Fruit fly (Drosophila melanogaster) whole organism, embryonic: ENCODE data around the gene Grip75.
A peak's percentile ranks its signal among the peaks of the same experiment; 100 is the strongest.

Source experiments
- Awh ChIP-seq: fragments of 200-800 bp; sonication (Bioruptor generic); IDR thresholded peaks from 2 replicates; pipeline ENCODE4, ENCODE4 v1.3.6; 2022; ENCODE audit warnings: missing biosample characterization, missing genetic modification characterization
- Bgb ChIP-seq: fragments of 200-800 bp; sonication (Bioruptor generic); IDR thresholded peaks from 2 replicates; pipeline ENCODE4 v1.3.6; 2022; ENCODE audit warnings: missing biosample characterization, missing genetic modification characterization; ENCODE audit not compliant: partially characterized antibody
- CG10431 ChIP-seq: fragments of 200-800 bp; sonication (Bioruptor generic); optimal IDR thresholded peaks from 3 replicates; lab custom pipeline; 2018; ENCODE audit warnings: missing biosample characterization, mild to moderate bottlenecking, missing genetic modification characterization
- CG10543 ChIP-seq: fragments of 200-800 bp; sonication (Bioruptor generic); optimal IDR thresholded peaks from 3 replicates; lab custom pipeline; 2017; ENCODE audit warnings: missing biosample characterization, mild to moderate bottlenecking, missing genetic modification characterization, moderate library complexity
- CG11093 ChIP-seq: fragments of 200-800 bp; sonication (Bioruptor generic); IDR thresholded peaks from 3 replicates; pipeline ENCODE4 v1.3.6; 2022; ENCODE audit warnings: missing biosample characterization, missing genetic modification characterization
- CG11247 ChIP-seq: fragments of 200-800 bp; sonication (Bioruptor generic); IDR thresholded peaks from 2 replicates; pipeline ENCODE4 v1.3.6; 2022; ENCODE audit warnings: missing biosample characterization, missing genetic modification characterization
- CG11456 ChIP-seq: fragments of 200-800 bp; sonication (Bioruptor generic); IDR thresholded peaks from 3 replicates; pipeline ENCODE4 v1.3.6; 2022; ENCODE audit warnings: missing biosample characterization, missing genetic modification characterization
- CG11504 ChIP-seq: fragments of 200-800 bp; sonication (Bioruptor generic); optimal IDR thresholded peaks from 3 replicates; lab custom pipeline; 2019; ENCODE audit warnings: missing biosample characterization, mild to moderate bottlenecking, missing genetic modification characterization, moderate library complexity
- CG12299 ChIP-seq: fragments of 200-800 bp; sonication (Bioruptor generic); optimal IDR thresholded peaks from 2 replicates; lab custom pipeline; 2018; ENCODE audit warnings: missing biosample characterization, mild to moderate bottlenecking, missing genetic modification characterization
- CG14965 ChIP-seq: fragments of 200-800 bp; sonication (Bioruptor generic); optimal IDR thresholded peaks from 2 replicates; lab custom pipeline; 2016; ENCODE audit warnings: missing biosample characterization, missing genetic modification characterization, borderline replicate concordance
- CG15479 ChIP-seq: fragments of 200-800 bp; sonication (Bioruptor generic); optimal IDR thresholded peaks from 3 replicates; lab custom pipeline; 2019; ENCODE audit warnings: missing biosample characterization, mild to moderate bottlenecking, missing genetic modification characterization, moderate library complexity
- CG1603 ChIP-seq: fragments of 200-800 bp; sonication (Bioruptor generic); optimal IDR thresholded peaks from 2 replicates; lab custom pipeline; 2019; ENCODE audit warnings: missing biosample characterization, mild to moderate bottlenecking, missing genetic modification characterization, moderate library complexity
- CG17359 ChIP-seq: fragments of 200-800 bp; sonication (Bioruptor generic); optimal IDR thresholded peaks from 3 replicates; lab custom pipeline; 2018; ENCODE audit warnings: missing biosample characterization, mild to moderate bottlenecking, missing genetic modification characterization, moderate library complexity
- CG18476 ChIP-seq: fragments of 200-800 bp; sonication (Bioruptor generic); optimal IDR thresholded peaks from 2 replicates; lab custom pipeline; 2016; ENCODE audit warnings: missing biosample characterization, mild to moderate bottlenecking, missing genetic modification characterization
- CG2199 ChIP-seq: fragments of 200-800 bp; sonication (Bioruptor generic); IDR thresholded peaks from 3 replicates; pipeline ENCODE4 v1.3.6; 2022; ENCODE audit warnings: missing biosample characterization, missing genetic modification characterization
- CG2678 ChIP-seq: fragments of 200-800 bp; sonication (Bioruptor generic); optimal IDR thresholded peaks from 3 replicates; lab custom pipeline; 2019; ENCODE audit warnings: missing biosample characterization, mild to moderate bottlenecking, missing genetic modification characterization, moderate library complexity
- CG2712 ChIP-seq: fragments of 200-800 bp; optimal IDR thresholded peaks from 3 replicates; lab custom pipeline; 2019; ENCODE audit warnings: missing biosample characterization, mild to moderate bottlenecking, missing genetic modification characterization, moderate library complexity
- CG31388 ChIP-seq: fragments of 200-800 bp; sonication (Bioruptor generic); optimal IDR thresholded peaks from 2 replicates; lab custom pipeline; 2016; ENCODE audit warnings: missing biosample characterization, missing genetic modification characterization
- CG31441 ChIP-seq: fragments of 200-800 bp; sonication (Bioruptor generic); IDR thresholded peaks from 2 replicates; pipeline ENCODE4 v1.3.6; 2022; ENCODE audit warnings: missing biosample characterization, missing genetic modification characterization
- CG3995 ChIP-seq: fragments of 200-800 bp; sonication (Bioruptor generic); optimal IDR thresholded peaks from 3 replicates; lab custom pipeline; 2016; ENCODE audit warnings: missing biosample characterization, missing genetic modification characterization
- CG6254 ChIP-seq: fragments of 200-800 bp; sonication (Bioruptor generic); optimal IDR thresholded peaks from 3 replicates; lab custom pipeline; 2017; ENCODE audit warnings: mild to moderate bottlenecking, missing biosample characterization, missing genetic modification reagents, missing genetic modification characterization
- CG6654 ChIP-seq: fragments of 200-800 bp; sonication (Bioruptor generic); optimal IDR thresholded peaks from 2 replicates; lab custom pipeline; 2017; ENCODE audit warnings: missing biosample characterization, mild to moderate bottlenecking, missing genetic modification characterization
- CG7745 ChIP-seq: fragments of 200-800 bp; sonication (Bioruptor generic); optimal IDR thresholded peaks from 2 replicates; lab custom pipeline; 2018; ENCODE audit warnings: missing biosample characterization, mild to moderate bottlenecking, missing genetic modification characterization, moderate library complexity
- Dek ChIP-seq: fragments of 200-800 bp; sonication (Bioruptor generic); optimal IDR thresholded peaks from 3 replicates; lab custom pipeline; 2019; ENCODE audit warnings: missing biosample characterization, mild to moderate bottlenecking, missing genetic modification characterization, moderate library complexity
- Dfd ChIP-seq, 2 experiments: fragments of >200 bp; optimal IDR thresholded peaks; 2 replicates each; lab custom pipeline; 2017; ENCODE audit warnings: missing biosample characterization in 2 of 2, missing genetic modification characterization in 2 of 2
- Doc3 ChIP-seq: fragments of 200-800 bp; sonication (Bioruptor generic); IDR thresholded peaks from 3 replicates; pipeline ENCODE4 v1.3.6; 2022; ENCODE audit warnings: missing biosample characterization, missing genetic modification characterization; ENCODE audit not compliant: partially characterized antibody
- Elba2 ChIP-seq: fragments of 200-800 bp; sonication (Bioruptor generic); optimal IDR thresholded peaks from 3 replicates; lab custom pipeline; 2016; ENCODE audit warnings: missing biosample characterization, missing genetic modification characterization
- Ets65A ChIP-seq: fragments of 200-800 bp; sonication (Bioruptor generic); peaks from one replicate; lab custom pipeline; 2016; ENCODE audit warnings: missing biosample characterization, missing genetic modification characterization
- Fer3 ChIP-seq: fragments of 200-800 bp; sonication (Bioruptor generic); optimal IDR thresholded peaks from 2 replicates; lab custom pipeline; 2018; ENCODE audit warnings: missing biosample characterization, mild to moderate bottlenecking, missing genetic modification characterization, moderate library complexity
- Hr78 ChIP-seq, 2 experiments: fragments of 200-800 bp in 1 of 2; fragments of >200 bp in 1 of 2; sonication (Bioruptor generic) in 1 of 2; optimal IDR thresholded peaks; 2 replicates each; lab custom pipeline; 2017 to 2019; ENCODE audit warnings: missing biosample characterization in 2 of 2, missing genetic modification characterization in 2 of 2, mild to moderate bottlenecking in 1 of 2, moderate library complexity in 1 of 2
- Kr ChIP-seq: fragments of 200-800 bp; sonication (Bioruptor generic); optimal IDR thresholded peaks from 2 replicates; lab custom pipeline; 2017; ENCODE audit warnings: missing biosample characterization, mild to moderate bottlenecking, missing genetic modification characterization
- Mrtf ChIP-seq: fragments of 200-800 bp; sonication (Bioruptor generic); IDR thresholded peaks from 3 replicates; pipeline ENCODE4 v1.3.6; 2022; ENCODE audit warnings: missing biosample characterization, missing genetic modification characterization
- NK7.1 ChIP-seq: fragments of 200-800 bp; sonication (Bioruptor generic); optimal IDR thresholded peaks from 3 replicates; lab custom pipeline; 2016; ENCODE audit warnings: missing biosample characterization, missing genetic modification characterization
- Pdp1 ChIP-seq, 2 experiments: fragments of 200-800 bp; sonication (Bioruptor generic); optimal IDR thresholded peaks; 3 replicates each; lab custom pipeline; 2016; ENCODE audit warnings: missing biosample characterization in 2 of 2, missing genetic modification characterization in 2 of 2, mild to moderate bottlenecking in 1 of 2, moderate library complexity in 1 of 2
- Rx ChIP-seq: fragments of 200-800 bp; sonication (Bioruptor generic); IDR thresholded peaks from 2 replicates; pipeline ENCODE4 v1.3.6; 2022; ENCODE audit warnings: missing biosample characterization, missing genetic modification characterization
- Ssrp ChIP-seq: fragments of 200-800 bp; sonication (Bioruptor generic); optimal IDR thresholded peaks from 2 replicates; lab custom pipeline; 2018; ENCODE audit warnings: missing biosample characterization, mild to moderate bottlenecking, missing genetic modification characterization, moderate library complexity
- Taf1 ChIP-seq: fragments of 200-800 bp; sonication (Bioruptor generic); IDR thresholded peaks from 2 replicates; pipeline ENCODE4 v1.3.6; 2022; ENCODE audit warnings: missing biosample characterization, missing genetic modification characterization
- ap ChIP-seq: fragments of 200-800 bp; sonication (Bioruptor generic); IDR thresholded peaks from 2 replicates; pipeline ENCODE4 v1.3.6; 2022; ENCODE audit warnings: missing biosample characterization, missing genetic modification characterization
- chinmo ChIP-seq: fragments of 200-800 bp; sonication (Bioruptor generic); IDR thresholded peaks from 4 replicates; pipeline ENCODE4 v1.3.6; 2022; ENCODE audit warnings: missing biosample characterization, missing genetic modification characterization; ENCODE audit not compliant: partially characterized antibody
- cwo ChIP-seq: fragments of 200-800 bp; sonication (Bioruptor generic); optimal IDR thresholded peaks from 3 replicates; lab custom pipeline; 2017; ENCODE audit warnings: missing biosample characterization, missing genetic modification characterization, mild to moderate bottlenecking, moderate library complexity, missing genetic modification reagents
- ftz-f1 ChIP-seq: fragments of 200-800 bp; sonication (Bioruptor generic); optimal IDR thresholded peaks from 2 replicates; lab custom pipeline; 2016; ENCODE audit warnings: missing biosample characterization, missing genetic modification characterization
- mld ChIP-seq: fragments of 200-800 bp; sonication (Bioruptor generic); IDR thresholded peaks from 3 replicates; pipeline ENCODE4 v1.3.6; 2022; ENCODE audit warnings: missing biosample characterization, missing genetic modification characterization; ENCODE audit not compliant: partially characterized antibody
- p53 ChIP-seq: fragments of 200-800 bp; sonication (Bioruptor generic); optimal IDR thresholded peaks from 2 replicates; lab custom pipeline; 2016; ENCODE audit warnings: missing biosample characterization, missing genetic modification characterization
- pho ChIP-seq: fragments of 200-800 bp; sonication (Bioruptor generic); optimal IDR thresholded peaks from 2 replicates; lab custom pipeline; 2016; ENCODE audit warnings: missing biosample characterization, missing genetic modification characterization
- psq ChIP-seq: fragments of 200-800 bp; sonication (Bioruptor generic); optimal IDR thresholded peaks from 2 replicates; lab custom pipeline; 2017; ENCODE audit warnings: missing biosample characterization, missing genetic modification characterization
- row ChIP-seq: fragments of 200-800 bp; sonication (Bioruptor generic); IDR thresholded peaks from 3 replicates; pipeline ENCODE4 v1.3.6; 2022; ENCODE audit warnings: missing biosample characterization, missing genetic modification characterization
- schlank ChIP-seq: fragments of 200-800 bp; sonication (Bioruptor generic); optimal IDR thresholded peaks from 2 replicates; lab custom pipeline; 2018; ENCODE audit warnings: missing biosample characterization, mild to moderate bottlenecking, missing genetic modification characterization
- sug ChIP-seq: fragments of 200-800 bp; optimal IDR thresholded peaks from 2 replicates; lab custom pipeline; 2019; ENCODE audit warnings: missing biosample characterization, mild to moderate bottlenecking, missing genetic modification characterization, moderate library complexity
- tap ChIP-seq: fragments of 200-800 bp; optimal IDR thresholded peaks from 3 replicates; lab custom pipeline; 2019; ENCODE audit warnings: missing biosample characterization, mild to moderate bottlenecking, missing genetic modification characterization, moderate library complexity

The Grip75 gene

DNA sequence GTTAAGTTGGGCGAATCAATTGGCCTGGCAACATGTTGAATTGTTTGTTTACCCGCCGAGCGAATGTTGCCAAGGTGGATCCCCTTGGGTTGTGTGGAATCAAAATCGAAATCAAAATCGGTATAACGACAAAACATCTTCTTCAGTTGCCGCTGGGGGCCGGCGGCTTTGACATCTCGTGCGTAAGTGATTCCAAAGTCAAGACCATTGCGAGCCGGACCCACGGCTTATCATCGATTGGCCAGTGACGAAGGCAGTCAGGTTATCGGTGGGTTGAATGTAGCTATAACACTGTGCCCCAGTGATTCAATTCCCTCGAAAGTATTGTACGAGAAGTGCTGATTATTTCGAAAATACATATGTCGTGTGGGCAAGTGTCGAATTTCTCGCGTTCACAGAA, 45.9 kb downstream of the Grip75 start (continued):
- TF ChIP-seq CG31388 = no peak
- peak; percentile 81 for TF ChIP-seq ftz-f1 (GFP tag; lab: Kevin White, UChicago)
- no peak for TF ChIP-seq CG11093 (GFP tag; lab: Robert Waterston, UW)
- TF ChIP-seq CG11504 (tag; lab: Kevin White, UChicago) = peak; percentile 98
- no peak for TF ChIP-seq CG6654
- TF ChIP-seq sug = peak; percentile 97
- peak in 1 of 2 experiments; percentile 77 for TF ChIP-seq Pdp1 (GFP tag; optimal IDR thresholded peaks at IDR 0.05; lab: Kevin White, UChicago)
- TF ChIP-seq Mrtf (GFP tag; lab: Robert Waterston, UW) = no peak
- TF ChIP-seq CG1603 (tag; lab: Kevin White, UChicago) = no peak
- no peak for TF ChIP-seq Rx (GFP tag; lab: Robert Waterston, UW)
- no peak for TF ChIP-seq Dfd (GFP tag; optimal IDR thresholded peaks at IDR 0.05; lab: Kevin White, UChicago)
- no peak for TF ChIP-seq Ets65A (GFP tag; lab: Kevin White, UChicago)
- TF ChIP-seq mld (GFP tag; lab: Robert Waterston, UW) = no peak
- TF ChIP-seq Fer3 (tag; lab: Kevin White, UChicago) = no peak
- TF ChIP-seq CG7745 (tag; lab: Kevin White, UChicago) = no peak
- TF ChIP-seq CG10543 = peak; percentile 23
- no peak for TF ChIP-seq row (GFP tag; lab: Robert Waterston, UW)
- no peak for TF ChIP-seq Doc3 (GFP tag; lab: Robert Waterston, UW)
- TF ChIP-seq NK7.1 = no peak
- TF ChIP-seq CG15479 = peak; percentile 48
- 0 out of 2 replicates have a peak, but pooled peaks have one; percentile 22 for TF ChIP-seq Awh (GFP tag; lab: Robert Waterston, UW)
- TF ChIP-seq CG2199 (GFP tag; lab: Robert Waterston, UW) = peak; percentile 71; the same call in 1 of the 3 replicates
- TF ChIP-seq Taf1 (GFP tag; lab: Robert Waterston, UW) = no peak
- no peak for TF ChIP-seq CG17359 (tag; lab: Kevin White, UChicago)
- TF ChIP-seq CG10431 (GFP tag; lab: Kevin White, UChicago) = no peak
- peak in 1 of 2 experiments; percentile 54 for TF ChIP-seq Hr78 (GFP tag; optimal IDR thresholded peaks at IDR 0.05; lab: Kevin White, UChicago)
- TF ChIP-seq CG6254 (GFP tag; lab: Kevin White, UChicago) = no peak
- 0 out of 4 replicates have a peak, but pooled peaks have one; percentile 32 for TF ChIP-seq chinmo (GFP tag; lab: Robert Waterston, UW)
- no peak for TF ChIP-seq CG14965 (GFP tag; lab: Kevin White, UChicago)
- no peak for TF ChIP-seq tap (tag; lab: Kevin White, UChicago)
- no peak for TF ChIP-seq CG3995
- TF ChIP-seq psq (GFP tag; lab: Kevin White, UChicago) = no peak
- no peak for TF ChIP-seq Elba2
- no peak for TF ChIP-seq Ssrp
- TF ChIP-seq cwo = peak; percentile 90

DNA sequence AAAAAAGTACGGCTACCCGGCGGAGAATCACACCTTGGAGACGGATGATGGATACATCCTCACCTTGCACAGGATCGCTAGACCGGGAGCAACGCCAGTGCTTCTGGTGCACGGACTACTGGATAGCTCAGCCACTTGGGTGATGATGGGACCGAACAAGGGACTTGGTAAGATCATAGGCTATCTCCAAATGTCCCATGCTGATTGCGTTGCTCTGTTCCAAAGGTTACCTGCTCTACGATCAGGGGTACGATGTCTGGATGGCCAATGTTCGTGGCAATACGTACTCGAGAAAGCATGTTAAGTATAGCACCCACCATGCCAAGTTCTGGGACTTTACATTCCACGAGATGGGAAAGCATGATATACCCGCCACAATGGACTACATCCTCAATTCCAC, 47.0 kb downstream of the Grip75 start:
- TF ChIP-seq pho (GFP tag; lab: Kevin White, UChicago) = no peak
- TF ChIP-seq Bgb (GFP tag; lab: Robert Waterston, UW) = no peak
- no peak for TF ChIP-seq CG31441 (GFP tag; lab: Robert Waterston, UW)
- no peak for TF ChIP-seq ap (GFP tag; lab: Robert Waterston, UW)
- TF ChIP-seq Dek (tag; lab: Kevin White, UChicago) = no peak
- no peak for TF ChIP-seq CG2678 (tag; lab: Kevin White, UChicago)
- TF ChIP-seq CG18476 (GFP tag; lab: Kevin White, UChicago) = no peak
- no peak for TF ChIP-seq Kr (GFP tag; lab: Kevin White, UChicago)
- no peak for TF ChIP-seq CG11456 (GFP tag; lab: Robert Waterston, UW)
- no peak for TF ChIP-seq p53 (GFP tag; lab: Kevin White, UChicago)
- TF ChIP-seq schlank (tag; lab: Kevin White, UChicago) = no peak
- no peak for TF ChIP-seq CG12299 (tag; lab: Kevin White, UChicago)
- no peak for TF ChIP-seq CG11247 (GFP tag; lab: Robert Waterston, UW)
- TF ChIP-seq CG2712 = no peak
- TF ChIP-seq, all 482 proteins: peak for 0
